Worm (Caenorhabditis elegans) whole organism, midembryonic: ENCODE data around the gene ech-2.

Experiments
- flt-1 ChIP-seq: fragments of 200-800 bp; sonication (Bioruptor generic); IDR thresholded peaks from 2 replicates; pipeline ENCODE4 v1.3.6; 2022; ENCODE audit warnings: missing genetic modification characterization, missing compliant biosample characterization
- klf-2 ChIP-seq: fragments of 200-800 bp; sonication (Bioruptor generic); conservative IDR thresholded peaks from 2 replicates; pipeline ENCODE4 v1.3.6; 2022; ENCODE audit warnings: missing genetic modification reagents, missing genetic modification characterization, missing compliant biosample characterization
- tab-1 ChIP-seq: fragments of 200-800 bp; sonication (Bioruptor generic); IDR thresholded peaks from 2 replicates; pipeline ENCODE4 v1.3.6; 2022; ENCODE audit warnings: missing genetic modification characterization, missing compliant biosample characterization
- ztf-23 ChIP-seq: fragments of 200-800 bp; sonication (Bioruptor generic); IDR thresholded peaks from 2 replicates; pipeline ENCODE4 v1.3.6; 2022; ENCODE audit warnings: missing genetic modification reagents, missing genetic modification characterization, missing compliant biosample characterization

- TF ChIP-seq ztf-23 (GFP tag; lab: Robert Waterston, UW) (no peak), klf-2 (GFP tag; lab: Robert Waterston, UW) (no peak), flt-1 (no peak), tab-1 (GFP tag; lab: Robert Waterston, UW) (no peak)
Observed at ce11 chrIV:11855424-11855823, 727 bp downstream of the ech-2 start.
